Fruit fly (Drosophila melanogaster): ENCODE results near the gene CG2975.

CG2975 gene

dm6 chr2L:2806190-2806763 is 33.6 kb upstream of the CG2975 start:
- TF ChIP-seq Hr3 (GFP tag; optimal IDR thresholded peaks at IDR 0.05) (no peak), seq (GFP tag; IDR thresholded peaks at IDR 0.05) (no peak), run (tag; optimal IDR thresholded peaks at IDR 0.05) (no peak), CG10979 (tag; optimal IDR thresholded peaks at IDR 0.05) (no peak), luna (GFP tag; optimal IDR thresholded peaks at IDR 0.05) (no peak), tap (tag; optimal IDR thresholded peaks at IDR 0.05) (no peak), gcm (GFP tag; optimal IDR thresholded peaks at IDR 0.05) (no peak), az2 (GFP tag; optimal IDR thresholded peaks at IDR 0.05) (no peak), chinmo (GFP tag; IDR thresholded peaks at IDR 0.05; ENCODE audit: partially characterized antibody) (0 out of 4 replicates have a peak, but pooled peaks have one; percentile 16), bigmax (GFP tag; optimal IDR thresholded peaks at IDR 0.05) (no peak), trem (tag; optimal IDR thresholded peaks at IDR 0.05) (no peak), Trl (optimal IDR thresholded peaks at IDR 0.05) (no peak), Trl (GFP tag; optimal IDR thresholded peaks at IDR 0.05) (no peak), Lim3 (GFP tag; IDR thresholded peaks at IDR 0.05) (no peak), MESR4 (GFP tag; optimal IDR thresholded peaks at IDR 0.05) (no peak), chif (GFP tag; optimal IDR thresholded peaks at IDR 0.05) (no peak), danr (GFP tag; IDR thresholded peaks at IDR 0.05) (no peak), corto (GFP tag; optimal IDR thresholded peaks at IDR 0.05) (no peak), br (optimal IDR thresholded peaks at IDR 0.05) (no peak), CG2889 (GFP tag; IDR thresholded peaks at IDR 0.05) (no peak), lbe (GFP tag; optimal IDR thresholded peaks at IDR 0.05) (no peak), CG11560 (tag; IDR thresholded peaks at IDR 0.05) (0 out of 3 replicates have a peak, but pooled peaks have one; percentile 26), sug (tag; optimal IDR thresholded peaks at IDR 0.05) (no peak), CG7987 (GFP tag; optimal IDR thresholded peaks at IDR 0.05) (peak; percentile 87), org-1 (GFP tag; optimal IDR thresholded peaks at IDR 0.05) (no peak), CG11723 (GFP tag; optimal IDR thresholded peaks at IDR 0.05) (no peak), Ada2b (GFP tag; IDR thresholded peaks at IDR 0.05) (no peak), bsh (GFP tag; optimal IDR thresholded peaks at IDR 0.05) (peak in 1 of 2 experiments; percentile 63), gfzf (GFP tag; optimal IDR thresholded peaks at IDR 0.05) (no peak), MBD-R2 (GFP tag; IDR thresholded peaks at IDR 0.05) (no peak), CG10462 (GFP tag; optimal IDR thresholded peaks at IDR 0.05) (no peak), Dll (GFP tag; IDR thresholded peaks at IDR 0.05; ENCODE audit: partially characterized antibody) (no peak), CG4282 (GFP tag; optimal IDR thresholded peaks at IDR 0.05) (no peak), CG15269 (tag; optimal IDR thresholded peaks at IDR 0.05) (no peak), crol (GFP tag; IDR thresholded peaks at IDR 0.05) (peak; percentile 39; the same call in 1 of the 2 replicates), CG4617 (GFP tag; optimal IDR thresholded peaks at IDR 0.05; ENCODE audit: borderline replicate concordance) (no peak), BtbVII (GFP tag; optimal IDR thresholded peaks at IDR 0.05) (peak; percentile 13), CG4360 (GFP tag; IDR thresholded peaks at IDR 0.05) (no peak), CG4854 (GFP tag; optimal IDR thresholded peaks at IDR 0.05) (no peak), CG3065 (GFP tag; optimal IDR thresholded peaks at IDR 0.05) (no peak), CG17361 (GFP tag; IDR thresholded peaks at IDR 0.05) (no peak), cwo (GFP tag; optimal IDR thresholded peaks at IDR 0.05) (peak; percentile 38), nom (GFP tag; optimal IDR thresholded peaks at IDR 0.05) (peak; percentile 96), dan (GFP tag; IDR thresholded peaks at IDR 0.05) (no peak), cas (GFP tag; IDR thresholded peaks at IDR 0.05) (no peak), CG16779 (GFP tag; IDR thresholded peaks at IDR 0.05) (no peak)

All from whole organism, embryonic.